Worm (Caenorhabditis elegans): Measurements from ENCODE around the gene nhr-9.

Gene nhr-9

ce11 chrIII:7095156-7095555, at the start of gene nhr-9:
nhr-9 (plus strand) TSS chrIII:7095462.
- TF ChIP-seq ceh-28 (tag; optimal IDR thresholded peaks at IDR 0.05) (no peak), fkh-10 (GFP tag; optimal IDR thresholded peaks at IDR 0.05) (no peak), nhr-28 (tag; optimal IDR thresholded peaks at IDR 0.05) (no peak), nhr-11 (tag; optimal IDR thresholded peaks at IDR 0.05) (peak; percentile 13), nhr-76 (tag; optimal IDR thresholded peaks at IDR 0.05) (no peak)

- TF ChIP-seq nhr-237 (tag; optimal IDR thresholded peaks at IDR 0.05) (no peak), daf-12 (tag; optimal IDR thresholded peaks at IDR 0.05) (no peak)
These were observed 49.6 kb upstream of the nhr-9 start, which contains the start of gene R01H2.7 for ce11 chrIII:7045643-7046042. R01H2.7 (minus strand) TSS chrIII:7045743.

- TF ChIP-seq ZK546.5 (tag; optimal IDR thresholded peaks at IDR 0.05) (no peak), tbx-2 (tag; optimal IDR thresholded peaks at IDR 0.05) (no peak), daf-12 (tag; optimal IDR thresholded peaks at IDR 0.05) (no peak), ztf-11 (tag; optimal IDR thresholded peaks at IDR 0.05) (no peak), fos-1 (tag; optimal IDR thresholded peaks at IDR 0.05) (no peak), fkh-10 (GFP tag; optimal IDR thresholded peaks at IDR 0.05) (no peak)
These were observed 39.0 kb upstream of the nhr-9 start, which contains the start of gene R01H2.2 for ce11 chrIII:7056241-7056640. R01H2.2 (plus strand) TSS chrIII:7056541.

ce11 chrIII:7060531-7061095, 34.6 kb upstream of the nhr-9 start, which contains the start of gene egg-2:
egg-2 (minus strand) TSS chrIII:7060583.
- TF ChIP-seq ama-1 (optimal IDR thresholded peaks at IDR 0.05) (no peak), lin-15B (tag; optimal IDR thresholded peaks at IDR 0.05) (no peak), elt-1 (tag; optimal IDR thresholded peaks at IDR 0.05) (no peak), nfya-1 (tag; optimal IDR thresholded peaks at IDR 0.05; ENCODE audit: insufficient read depth) (no peak), hmg-11 (tag; optimal IDR thresholded peaks at IDR 0.05) (no peak), nhr-28 (tag; optimal IDR thresholded peaks at IDR 0.05) (no peak), egl-27 (tag; optimal IDR thresholded peaks at IDR 0.05) (no peak), elt-3 (tag; optimal IDR thresholded peaks at IDR 0.05) (no peak), nhr-25 (tag; optimal IDR thresholded peaks at IDR 0.05) (no peak), skn-1 (tag; optimal IDR thresholded peaks at IDR 0.05) (no peak), pha-4 (tag; optimal IDR thresholded peaks at IDR 0.05) (no peak), R02D3.7 (tag; optimal IDR thresholded peaks at IDR 0.05) (no peak), lsy-12 (tag; optimal IDR thresholded peaks at IDR 0.05) (no peak)

ce11 chrIII:7062580-7062979, 32.7 kb upstream of the nhr-9 start, which contains the start of gene R01H2.1:
R01H2.1 (plus strand) TSS chrIII:7062880.
- TF ChIP-seq tbx-2 (tag; optimal IDR thresholded peaks at IDR 0.05): no peak
- no peak for TF ChIP-seq lin-15B (tag; optimal IDR thresholded peaks at IDR 0.05)
- TF ChIP-seq nhr-28 (tag; optimal IDR thresholded peaks at IDR 0.05): no peak
- TF ChIP-seq fos-1 (tag; optimal IDR thresholded peaks at IDR 0.05): no peak
- no peak for TF ChIP-seq fkh-10 (GFP tag; optimal IDR thresholded peaks at IDR 0.05)
- no peak for TF ChIP-seq ZK546.5 (tag; optimal IDR thresholded peaks at IDR 0.05)
- TF ChIP-seq ceh-28 (tag; optimal IDR thresholded peaks at IDR 0.05): no peak
- TF ChIP-seq sea-2 (GFP tag; optimal IDR thresholded peaks at IDR 0.05): no peak
- TF ChIP-seq eor-1 (tag; optimal IDR thresholded peaks at IDR 0.05): no peak
- TF ChIP-seq unc-39 (tag; optimal IDR thresholded peaks at IDR 0.05): no peak
- TF ChIP-seq nfya-1 (tag; optimal IDR thresholded peaks at IDR 0.05; ENCODE audit: insufficient read depth): no peak

- TF ChIP-seq nhr-67 (tag; optimal IDR thresholded peaks at IDR 0.05) (no peak), nhr-76 (tag; optimal IDR thresholded peaks at IDR 0.05) (no peak), nhr-11 (tag; optimal IDR thresholded peaks at IDR 0.05) (no peak), pha-4 (tag; optimal IDR thresholded peaks at IDR 0.05) (no peak), snpc-4 (tag; optimal IDR thresholded peaks at IDR 0.05) (no peak), nhr-237 (tag; optimal IDR thresholded peaks at IDR 0.05) (no peak), ceh-9 (tag; optimal IDR thresholded peaks at IDR 0.05) (no peak), lsy-12 (tag; optimal IDR thresholded peaks at IDR 0.05) (no peak), ceh-28 (tag; optimal IDR thresholded peaks at IDR 0.05) (no peak), egl-27 (tag; optimal IDR thresholded peaks at IDR 0.05) (no peak), elt-1 (tag; optimal IDR thresholded peaks at IDR 0.05) (no peak), ztf-4 (tag; optimal IDR thresholded peaks at IDR 0.05) (no peak), eor-1 (tag; optimal IDR thresholded peaks at IDR 0.05) (no peak)
These were observed 32.2 kb upstream of the nhr-9 start for ce11 chrIII:7063061-7063460.

Measured in whole organism, L3 larva.